Fruit fly (Drosophila melanogaster) whole organism, embryonic: Measurements from ENCODE around the gene Cp18.

Experiments
- B-H1 ChIP-seq: fragments of 200-800 bp; sonication (Bioruptor generic); IDR thresholded peaks from 3 replicates; pipeline ENCODE4 v1.3.6; 2022; ENCODE audit warnings: missing biosample characterization, missing genetic modification characterization
- CG10321 ChIP-seq: fragments of 200-800 bp; sonication (Bioruptor generic); IDR thresholded peaks from 2 replicates; pipeline ENCODE4 v1.3.6; 2022; ENCODE audit warnings: missing biosample characterization, missing genetic modification characterization
- CG10959 ChIP-seq: fragments of 200-800 bp; sonication (Bioruptor generic); IDR thresholded peaks from 2 replicates; pipeline ENCODE4 v1.3.6; 2022; ENCODE audit warnings: missing biosample characterization, missing genetic modification characterization
- CG15479 ChIP-seq: fragments of 200-800 bp; sonication (Bioruptor generic); optimal IDR thresholded peaks from 3 replicates; lab custom pipeline; 2019; ENCODE audit warnings: missing biosample characterization, mild to moderate bottlenecking, missing genetic modification characterization, moderate library complexity
- CG16779 ChIP-seq: fragments of 200-800 bp; sonication (Bioruptor generic); IDR thresholded peaks from 2 replicates; pipeline ENCODE4 v1.3.6; 2022; ENCODE audit warnings: missing biosample characterization, missing genetic modification characterization
- CG17568 ChIP-seq: fragments of 200-800 bp; sonication (Bioruptor generic); optimal IDR thresholded peaks from 2 replicates; lab custom pipeline; 2018; ENCODE audit warnings: missing biosample characterization, mild to moderate bottlenecking, missing genetic modification characterization, moderate library complexity
- CG18764 ChIP-seq: fragments of 200-800 bp; sonication (Bioruptor generic); optimal IDR thresholded peaks from 3 replicates; lab custom pipeline; 2016; ENCODE audit warnings: missing biosample characterization, missing genetic modification characterization
- CG2712 ChIP-seq: fragments of 200-800 bp; optimal IDR thresholded peaks from 3 replicates; lab custom pipeline; 2019; ENCODE audit warnings: missing biosample characterization, mild to moderate bottlenecking, missing genetic modification characterization, moderate library complexity
- CG32767 ChIP-seq: fragments of 200-800 bp; sonication (Bioruptor generic); IDR thresholded peaks from 2 replicates; pipeline ENCODE4 v1.3.6; 2022; ENCODE audit warnings: missing biosample characterization, missing genetic modification characterization
- CG3995 ChIP-seq: fragments of 200-800 bp; sonication (Bioruptor generic); optimal IDR thresholded peaks from 3 replicates; lab custom pipeline; 2016; ENCODE audit warnings: missing biosample characterization, missing genetic modification characterization
- CG4282 ChIP-seq: fragments of 200-800 bp; sonication (Bioruptor generic); optimal IDR thresholded peaks from 2 replicates; lab custom pipeline; 2016; ENCODE audit warnings: missing biosample characterization, missing genetic modification characterization
- CG5180 ChIP-seq: fragments of 200-800 bp; sonication (Bioruptor generic); optimal IDR thresholded peaks from 3 replicates; lab custom pipeline; 2017; ENCODE audit warnings: missing biosample characterization, missing genetic modification characterization, mild to moderate bottlenecking, moderate library complexity, missing genetic modification reagents
- CG7963 ChIP-seq: fragments of 200-800 bp; sonication (Bioruptor generic); IDR thresholded peaks from 3 replicates; pipeline ENCODE4 v1.3.6; 2022; ENCODE audit warnings: missing biosample characterization, missing genetic modification characterization; ENCODE audit not compliant: partially characterized antibody
- CG8089 ChIP-seq: fragments of 200-800 bp; sonication (Bioruptor generic); optimal IDR thresholded peaks from 3 replicates; lab custom pipeline; 2016; ENCODE audit warnings: missing biosample characterization, missing genetic modification characterization
- CG9727 ChIP-seq: fragments of 200-800 bp; sonication (Bioruptor generic); optimal IDR thresholded peaks from 3 replicates; lab custom pipeline; 2017; ENCODE audit warnings: missing biosample characterization, mild to moderate bottlenecking, missing genetic modification characterization
- CG9876 ChIP-seq: fragments of 200-800 bp; sonication (Bioruptor generic); optimal IDR thresholded peaks from 2 replicates; lab custom pipeline; 2016; ENCODE audit warnings: missing biosample characterization, missing genetic modification characterization
- Dek ChIP-seq: fragments of 200-800 bp; sonication (Bioruptor generic); optimal IDR thresholded peaks from 3 replicates; lab custom pipeline; 2019; ENCODE audit warnings: missing biosample characterization, mild to moderate bottlenecking, missing genetic modification characterization, moderate library complexity
- HLH3B ChIP-seq: fragments of 200-800 bp; sonication (Bioruptor generic); IDR thresholded peaks from 2 replicates; pipeline ENCODE4 v1.3.6; 2022; ENCODE audit warnings: missing biosample characterization, missing genetic modification characterization
- Lhr ChIP-seq: fragments of 200-800 bp; sonication (Bioruptor generic); optimal IDR thresholded peaks from 3 replicates; lab custom pipeline; 2017; ENCODE audit warnings: mild to moderate bottlenecking, missing biosample characterization, missing genetic modification reagents, missing genetic modification characterization
- MESR4 ChIP-seq: fragments of 200-800 bp; sonication (Bioruptor generic); optimal IDR thresholded peaks from 2 replicates; lab custom pipeline; 2018; ENCODE audit warnings: missing biosample characterization, mild to moderate bottlenecking, missing genetic modification characterization, moderate library complexity
- Nf-YB ChIP-seq: fragments of 200-800 bp; sonication (Bioruptor generic); optimal IDR thresholded peaks from 3 replicates; lab custom pipeline; 2019; ENCODE audit warnings: missing biosample characterization, mild to moderate bottlenecking, missing genetic modification characterization, moderate library complexity
- Oaz ChIP-seq: fragments of 200-800 bp; sonication (Bioruptor generic); IDR thresholded peaks from 2 replicates; pipeline ENCODE4 v1.3.6; 2022; ENCODE audit warnings: missing biosample characterization, missing genetic modification characterization
- Rx ChIP-seq: fragments of 200-800 bp; sonication (Bioruptor generic); IDR thresholded peaks from 2 replicates; pipeline ENCODE4 v1.3.6; 2022; ENCODE audit warnings: missing biosample characterization, missing genetic modification characterization
- Xbp1 ChIP-seq: fragments of 200-800 bp; sonication (Bioruptor generic); optimal IDR thresholded peaks from 3 replicates; lab custom pipeline; 2016; ENCODE audit warnings: missing biosample characterization, mild to moderate bottlenecking, missing genetic modification characterization
- YL-1 ChIP-seq: fragments of 200-800 bp; sonication (Bioruptor generic); optimal IDR thresholded peaks from 3 replicates; lab custom pipeline; 2017; ENCODE audit warnings: missing biosample characterization, mild to moderate bottlenecking, missing genetic modification characterization
- aop ChIP-seq: fragments of 200-800 bp; sonication (Bioruptor generic); IDR thresholded peaks from 2 replicates; pipeline ENCODE4 v1.3.6; 2022; ENCODE audit warnings: missing biosample characterization, missing genetic modification characterization
- ap ChIP-seq: fragments of 200-800 bp; sonication (Bioruptor generic); IDR thresholded peaks from 2 replicates; pipeline ENCODE4 v1.3.6; 2022; ENCODE audit warnings: missing biosample characterization, missing genetic modification characterization
- bcd ChIP-seq: fragments of 200-800 bp; sonication (Bioruptor generic); optimal IDR thresholded peaks from 2 replicates; lab custom pipeline; 2017; ENCODE audit warnings: missing biosample characterization, mild to moderate bottlenecking, missing genetic modification characterization
- cas ChIP-seq: fragments of 200-800 bp; sonication (Bioruptor generic); IDR thresholded peaks from 2 replicates; pipeline ENCODE4 v1.3.6; 2022; ENCODE audit warnings: missing biosample characterization, missing genetic modification characterization
- chinmo ChIP-seq: fragments of 200-800 bp; sonication (Bioruptor generic); IDR thresholded peaks from 4 replicates; pipeline ENCODE4 v1.3.6; 2022; ENCODE audit warnings: missing biosample characterization, missing genetic modification characterization; ENCODE audit not compliant: partially characterized antibody
- corto ChIP-seq: fragments of 200-800 bp; sonication (Bioruptor generic); optimal IDR thresholded peaks from 2 replicates; lab custom pipeline; 2016; ENCODE audit warnings: missing biosample characterization, mild to moderate bottlenecking, missing genetic modification characterization, moderate library complexity
- dan ChIP-seq: fragments of 200-800 bp; sonication (Bioruptor generic); IDR thresholded peaks from 2 replicates; pipeline ENCODE4 v1.3.6; 2022; ENCODE audit warnings: missing biosample characterization, missing genetic modification characterization
- ems ChIP-seq: fragments of 200-800 bp; sonication (Bioruptor generic); optimal IDR thresholded peaks from 3 replicates; lab custom pipeline; 2016; ENCODE audit warnings: missing biosample characterization, missing genetic modification characterization
- en ChIP-seq: fragments of 200-800 bp; sonication (Bioruptor generic); optimal IDR thresholded peaks from 2 replicates; lab custom pipeline; 2016; ENCODE audit warnings: missing biosample characterization, missing genetic modification characterization
- fd96Cb ChIP-seq: fragments of 200-800 bp; sonication (Bioruptor generic); optimal IDR thresholded peaks from 2 replicates; lab custom pipeline; 2018; ENCODE audit warnings: missing biosample characterization, mild to moderate bottlenecking, missing genetic modification characterization, moderate library complexity
- gem ChIP-seq: fragments of 200-800 bp; sonication (Bioruptor generic); optimal IDR thresholded peaks from 2 replicates; lab custom pipeline; 2019; ENCODE audit warnings: missing biosample characterization, mild to moderate bottlenecking, missing genetic modification characterization, moderate library complexity
- gfzf ChIP-seq: fragments of 200-800 bp; sonication (Bioruptor generic); optimal IDR thresholded peaks from 2 replicates; lab custom pipeline; 2016; ENCODE audit warnings: missing biosample characterization, mild to moderate bottlenecking, missing genetic modification characterization, moderate library complexity
- jing ChIP-seq: fragments of 200-800 bp; sonication (Bioruptor generic); optimal IDR thresholded peaks from 2 replicates; lab custom pipeline; 2018; ENCODE audit warnings: missing biosample characterization, mild to moderate bottlenecking, missing genetic modification characterization
- oc ChIP-seq: fragments of 200-800 bp; sonication (Bioruptor generic); optimal IDR thresholded peaks from 2 replicates; lab custom pipeline; 2018; ENCODE audit warnings: missing biosample characterization, mild to moderate bottlenecking, missing genetic modification characterization, moderate library complexity
- p53 ChIP-seq: fragments of 200-800 bp; sonication (Bioruptor generic); optimal IDR thresholded peaks from 2 replicates; lab custom pipeline; 2016; ENCODE audit warnings: missing biosample characterization, missing genetic modification characterization
- peb ChIP-seq: fragments of 200-800 bp; sonication (Bioruptor generic); IDR thresholded peaks from 2 replicates; pipeline ENCODE4 v1.3.6; 2022; ENCODE audit warnings: missing biosample characterization, missing genetic modification characterization
- pfk ChIP-seq: fragments of 200-800 bp; sonication (Bioruptor generic); optimal IDR thresholded peaks from 2 replicates; lab custom pipeline; 2018; ENCODE audit warnings: missing biosample characterization, mild to moderate bottlenecking, missing genetic modification characterization, moderate library complexity
- phol ChIP-seq: fragments of 200-800 bp; sonication (Bioruptor generic); optimal IDR thresholded peaks from 3 replicates; lab custom pipeline; 2018; ENCODE audit warnings: missing biosample characterization, mild to moderate bottlenecking, missing genetic modification characterization, moderate library complexity
- prd ChIP-seq, 3 experiments: fragments of >200 bp in 2 of 3; fragments of 200-800 bp in 1 of 3; sonication (Bioruptor generic) in 1 of 3; optimal IDR thresholded peaks in 2 of 3; IDR thresholded peaks in 1 of 3; 2 replicates in 2 of 3; 3 replicates in 1 of 3; pipeline versions ENCODE4 v1.3.6 to Lab custom; 2017 to 2022; ENCODE audit warnings: missing biosample characterization in 1 of 3, missing genetic modification characterization in 1 of 3
- salm ChIP-seq: fragments of 200-800 bp; sonication (Bioruptor generic); optimal IDR thresholded peaks from 2 replicates; lab custom pipeline; 2018; ENCODE audit warnings: missing biosample characterization, mild to moderate bottlenecking, missing genetic modification characterization
- shn ChIP-seq: fragments of 200-800 bp; sonication (Bioruptor generic); optimal IDR thresholded peaks from 3 replicates; lab custom pipeline; 2016; ENCODE audit warnings: missing biosample characterization, missing genetic modification characterization
- unc-4 ChIP-seq: fragments of 200-800 bp; sonication (Bioruptor generic); IDR thresholded peaks from 2 replicates; pipeline ENCODE4 v1.3.6; 2022; ENCODE audit warnings: missing biosample characterization, missing genetic modification characterization; ENCODE audit not compliant: partially characterized antibody
- vvl ChIP-seq: fragments of 200-800 bp; sonication (Bioruptor generic); IDR thresholded peaks from 2 replicates; pipeline ENCODE4 v1.3.6; 2022; ENCODE audit warnings: missing biosample characterization, missing genetic modification characterization
- z ChIP-seq: fragments of 200-800 bp; sonication (Bioruptor generic); IDR thresholded peaks from 3 replicates; pipeline ENCODE4 v1.3.6; 2022; ENCODE audit warnings: missing biosample characterization, missing genetic modification characterization

Gene Cp18

dm6 chr3L:8772998-8773684 lies 46.5 kb downstream of the Cp18 start (continued):
- TF ChIP-seq oc (tag; lab: Kevin White, UChicago): peak; percentile 91
- peak; percentile 74 for TF ChIP-seq Xbp1
- peak; percentile 86 for TF ChIP-seq gem (tag; lab: Kevin White, UChicago)
- peak; percentile 58 for TF ChIP-seq en
- TF ChIP-seq CG3995 (GFP tag; lab: Kevin White, UChicago): no peak
- TF ChIP-seq pfk (GFP tag; lab: Kevin White, UChicago): no peak
- TF ChIP-seq B-H1: peak; percentile 43
- peak; percentile 24 for TF ChIP-seq shn (GFP tag; lab: Kevin White, UChicago)
- TF ChIP-seq Rx: peak; percentile 35; the same call in 1 of the 2 replicates
- TF ChIP-seq Dek (tag; lab: Kevin White, UChicago): peak; percentile 27
- no peak for TF ChIP-seq YL-1 (GFP tag; lab: Kevin White, UChicago)
- no peak for TF ChIP-seq CG9876
- TF ChIP-seq CG10321 (GFP tag; lab: Robert Waterston, UW): peak; percentile 28; the same call in 1 of the 2 replicates
- peak; percentile 68 for TF ChIP-seq CG17568 (GFP tag; lab: Kevin White, UChicago)
- no peak for TF ChIP-seq dan (GFP tag; lab: Robert Waterston, UW)
- peak; percentile 25 for TF ChIP-seq CG5180 (GFP tag; lab: Kevin White, UChicago)
- peak; percentile 85 for TF ChIP-seq vvl (GFP tag; lab: Robert Waterston, UW)
- no peak for TF ChIP-seq z (GFP tag; lab: Robert Waterston, UW)
- peak; percentile 48 for TF ChIP-seq CG18764
- peak; percentile 68 for TF ChIP-seq CG9727
- peak; percentile 59 for TF ChIP-seq CG8089
- TF ChIP-seq corto (GFP tag; lab: Kevin White, UChicago): no peak
- peak; percentile 68 for TF ChIP-seq CG32767 (GFP tag; lab: Robert Waterston, UW)
- peak; percentile 54 for TF ChIP-seq ap
- peak; percentile 80 for TF ChIP-seq fd96Cb (tag; lab: Kevin White, UChicago)
- TF ChIP-seq unc-4 (GFP tag; lab: Robert Waterston, UW): no peak
- TF ChIP-seq CG15479 (GFP tag; lab: Kevin White, UChicago): no peak
- no peak for TF ChIP-seq MESR4 (GFP tag; lab: Kevin White, UChicago)
- TF ChIP-seq jing (GFP tag; lab: Kevin White, UChicago): peak; percentile 62
- no peak for TF ChIP-seq ems (GFP tag; lab: Kevin White, UChicago)
- no peak for TF ChIP-seq cas (GFP tag; lab: Robert Waterston, UW)
- no peak for TF ChIP-seq gfzf (GFP tag; lab: Kevin White, UChicago)
- TF ChIP-seq prd (optimal IDR thresholded peaks at IDR 0.05; lab: Kevin White, UChicago): no peak
- peak; percentile 73 for TF ChIP-seq prd (GFP tag; IDR thresholded peaks at IDR 0.05; lab: Robert Waterston, UW)
- TF ChIP-seq peb (GFP tag; lab: Robert Waterston, UW): no peak; the same call in 1 of the 2 replicates
- TF ChIP-seq salm (tag; lab: Kevin White, UChicago): peak; percentile 41
- TF ChIP-seq CG16779: no peak
- peak; percentile 60 for TF ChIP-seq bcd
- TF ChIP-seq CG10959: peak; percentile 47; the same call in 1 of the 2 replicates
- TF ChIP-seq phol (tag; lab: Kevin White, UChicago): peak; percentile 79
- peak; percentile 5; the same call in 1 of the 2 replicates for TF ChIP-seq Oaz (GFP tag; lab: Robert Waterston, UW)
- peak; percentile 87 for TF ChIP-seq CG2712 (tag; lab: Kevin White, UChicago)
- no peak for TF ChIP-seq CG4282 (GFP tag; lab: Kevin White, UChicago)
- TF ChIP-seq Lhr: peak; percentile 39
- TF ChIP-seq aop: no peak
- TF ChIP-seq HLH3B: peak; percentile 62
- TF ChIP-seq CG7963 (GFP tag; lab: Robert Waterston, UW): no peak
- no peak for TF ChIP-seq p53 (GFP tag; lab: Kevin White, UChicago)
- peak; percentile 70 for TF ChIP-seq Nf-YB (GFP tag; lab: Kevin White, UChicago)
- no peak for TF ChIP-seq chinmo
